Worm (Caenorhabditis elegans) whole organism, young adult: ENCODE results near the gene F44D12.8.
"Not testable (repeated sequence)": the region's sequence is repeated elsewhere in the genome, so short reads cannot be mapped to it uniquely, and the experiment has no call there.

Experiments used
- Y53G8AR.9 ChIP-seq: fragments of 200-800 bp; sonication (Bioruptor generic); conservative IDR thresholded peaks from 2 replicates; pipeline ENCODE4 v1.3.6; 2022; ENCODE audit warnings: missing genetic modification reagents, missing genetic modification characterization, missing compliant biosample characterization
- Y95B8A.8 ChIP-seq: fragments of 200-800 bp; sonication (Bioruptor generic); IDR thresholded peaks from 2 replicates; pipeline ENCODE4 v1.3.6; 2022; ENCODE audit warnings: missing genetic modification reagents, missing genetic modification characterization, missing compliant biosample characterization
- ama-1 ChIP-seq, 3 experiments: fragments of 150-350 bp in 1 of 3; sonication (generic microtip) in 2 of 3; optimal IDR thresholded peaks; 2 replicates each; lab custom pipeline; 2014 to 2018; ENCODE audit warnings: missing biosample characterization in 2 of 3, missing genetic modification characterization in 2 of 3, missing genetic modification reagents in 2 of 3

DNA sequence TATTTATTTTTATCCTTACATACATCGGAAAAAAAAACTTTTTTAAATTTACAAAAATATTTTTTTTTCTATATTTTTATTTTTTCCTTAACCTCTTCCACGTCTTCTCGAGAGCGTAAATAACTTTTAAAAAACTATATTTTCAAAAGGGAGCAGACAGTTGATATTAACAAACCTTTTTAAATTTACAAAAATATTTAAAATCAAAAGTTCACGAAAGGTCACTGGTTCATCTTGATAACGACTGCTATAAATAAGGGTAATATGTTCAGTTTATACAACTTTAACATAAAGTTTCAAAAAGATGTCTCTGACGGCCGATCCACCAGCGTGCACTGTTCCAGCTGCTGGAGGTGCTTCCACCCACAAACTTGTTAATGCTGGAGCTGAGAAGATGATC lies 5.7 kb downstream of the F44D12.8 start, which contains the start of the genes F44D12.16 and msd-2:
- not testable (repeated sequence) for TF ChIP-seq ama-1 (optimal IDR thresholded peaks at IDR 0.05; lab: Kevin White, UChicago); ama-1 (GFP tag; optimal IDR thresholded peaks at IDR 0.05; lab: Kevin White, UChicago); Y95B8A.8 (GFP tag; lab: Robert Waterston, UW); Y53G8AR.9 (GFP tag; lab: Robert Waterston, UW)
